Fruit fly (Drosophila melanogaster) whole organism, adult: ENCODE data around the gene CG14395.

Source experiments
- CG11617 ChIP-seq: fragments of 200-800 bp; sonication (Bioruptor generic); optimal IDR thresholded peaks from 2 replicates; lab custom pipeline; 2017; ENCODE audit warnings: mild to moderate bottlenecking, missing biosample characterization, missing genetic modification reagents, missing genetic modification characterization
- CG12768 ChIP-seq: fragments of 200-800 bp; sonication (Bioruptor generic); optimal IDR thresholded peaks from 2 replicates; lab custom pipeline; 2017; ENCODE audit warnings: missing biosample characterization, missing genetic modification characterization, mild to moderate bottlenecking, moderate library complexity, missing genetic modification reagents
- CG14711 ChIP-seq: fragments of 200-800 bp; sonication (Bioruptor generic); optimal IDR thresholded peaks from 2 replicates; lab custom pipeline; 2018; ENCODE audit warnings: missing biosample characterization, mild to moderate bottlenecking, missing genetic modification characterization, moderate library complexity
- CG1620 ChIP-seq: fragments of 200-800 bp; sonication (Bioruptor generic); optimal IDR thresholded peaks from 2 replicates; lab custom pipeline; 2016; ENCODE audit warnings: missing biosample characterization, missing genetic modification characterization
- CG33017 ChIP-seq: fragments of 200-800 bp; sonication (Bioruptor generic); optimal IDR thresholded peaks from 2 replicates; lab custom pipeline; 2018; ENCODE audit warnings: missing biosample characterization, mild to moderate bottlenecking, missing genetic modification characterization, moderate library complexity
- CG5204 ChIP-seq: fragments of 200-800 bp; sonication (Bioruptor generic); optimal IDR thresholded peaks from 2 replicates; lab custom pipeline; 2016; ENCODE audit warnings: missing biosample characterization, missing genetic modification characterization
- CG7045 ChIP-seq: fragments of 200-800 bp; sonication (Bioruptor generic); optimal IDR thresholded peaks from 2 replicates; lab custom pipeline; 2017; ENCODE audit warnings: missing biosample characterization, mild to moderate bottlenecking, missing genetic modification characterization
- CG7101 ChIP-seq: fragments of 200-800 bp; sonication (Bioruptor generic); optimal IDR thresholded peaks from 2 replicates; lab custom pipeline; 2018; ENCODE audit warnings: missing biosample characterization, mild to moderate bottlenecking, missing genetic modification characterization, moderate library complexity
- Clk ChIP-seq: fragments of 200-800 bp; sonication (Bioruptor generic); optimal IDR thresholded peaks from 2 replicates; lab custom pipeline; 2017; ENCODE audit warnings: missing biosample characterization, missing genetic modification characterization
- Crg-1 ChIP-seq: fragments of 200-800 bp; sonication (Bioruptor generic); optimal IDR thresholded peaks from 2 replicates; lab custom pipeline; 2016; ENCODE audit warnings: missing biosample characterization, missing genetic modification characterization
- Hr96 ChIP-seq: fragments of 200-800 bp; sonication (Bioruptor generic); optimal IDR thresholded peaks from 2 replicates; lab custom pipeline; 2016; ENCODE audit warnings: missing biosample characterization, missing genetic modification characterization
- Mnt ChIP-seq: fragments of 200-800 bp; sonication (Bioruptor generic); optimal IDR thresholded peaks from 2 replicates; lab custom pipeline; 2016; ENCODE audit warnings: missing biosample characterization, mild to moderate bottlenecking, missing genetic modification characterization
- bab1 ChIP-seq: fragments of 200-800 bp; sonication (Bioruptor generic); optimal IDR thresholded peaks from 3 replicates; lab custom pipeline; 2019; ENCODE audit warnings: missing biosample characterization, mild to moderate bottlenecking, missing genetic modification characterization, moderate library complexity
- cic ChIP-seq: fragments of 200-800 bp; sonication (Bioruptor generic); optimal IDR thresholded peaks from 2 replicates; lab custom pipeline; 2017; ENCODE audit warnings: missing biosample characterization, mild to moderate bottlenecking, missing genetic modification characterization, moderate library complexity
- cnc ChIP-seq, 2 experiments: fragments of >200 bp; optimal IDR thresholded peaks; 2 replicates each; lab custom pipeline; 2017
- kay ChIP-seq: fragments of 200-800 bp; sonication (Bioruptor generic); peaks from one replicate; lab custom pipeline; 2016; ENCODE audit warnings: missing biosample characterization, missing genetic modification characterization, borderline replicate concordance
- ovo ChIP-seq: fragments of 200-800 bp; sonication (Bioruptor generic); optimal IDR thresholded peaks from 2 replicates; lab custom pipeline; 2016; ENCODE audit warnings: missing biosample characterization, missing genetic modification characterization
- pad ChIP-seq: fragments of 200-800 bp; sonication (Bioruptor generic); optimal IDR thresholded peaks from 3 replicates; lab custom pipeline; 2017; ENCODE audit warnings: missing biosample characterization, missing genetic modification characterization, mild to moderate bottlenecking, moderate library complexity, missing genetic modification reagents
- tj ChIP-seq: fragments of 200-800 bp; sonication (Bioruptor generic); optimal IDR thresholded peaks from 3 replicates; lab custom pipeline; 2017; ENCODE audit warnings: missing biosample characterization, mild to moderate bottlenecking, missing genetic modification characterization, moderate library complexity
- toe ChIP-seq: fragments of 200-800 bp; sonication (Bioruptor generic); optimal IDR thresholded peaks from 2 replicates; lab custom pipeline; 2016; ENCODE audit warnings: missing biosample characterization, missing genetic modification characterization

CG14395 gene

dm6 chr3R:12662531-12662930 lies at the start of gene CG14395:
Gene CG14395, plus strand, starts transcription at chr3R:12662831.
- no peak for TF ChIP-seq ovo (GFP tag; lab: Kevin White, UChicago)

- TF ChIP-seq CG33017 (tag; lab: Kevin White, UChicago) (no peak), Mnt (no peak)
These were observed 47.1 kb upstream of the CG14395 start for dm6 chr3R:12615553-12615952.

DNA sequence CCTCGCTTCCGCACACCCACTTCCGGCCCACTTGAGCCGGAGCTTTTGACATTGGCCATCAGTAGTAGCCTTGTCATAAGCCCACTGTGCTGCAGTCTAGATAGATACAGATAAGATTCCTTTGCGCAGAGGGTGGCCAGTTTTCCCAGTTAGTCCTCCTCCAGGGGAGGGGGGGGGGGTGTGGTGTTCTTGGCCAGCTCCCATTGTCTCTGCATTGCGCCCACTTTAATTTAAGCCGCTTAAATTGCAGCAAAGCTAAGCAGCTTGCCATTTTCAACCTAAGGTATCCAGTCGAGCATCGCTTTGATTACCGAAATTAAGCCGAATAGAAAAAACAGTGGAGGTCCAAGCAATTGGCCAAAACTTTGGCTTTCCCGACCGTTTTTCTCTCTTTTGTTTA lies 39.9 kb upstream of the CG14395 start:
- TF ChIP-seq Mnt (no peak), toe (GFP tag; lab: Kevin White, UChicago) (no peak), cnc (optimal IDR thresholded peaks at IDR 0.05; lab: Kevin White, UChicago) (no peak), CG7045 (GFP tag; lab: Kevin White, UChicago) (no peak), ovo (GFP tag; lab: Kevin White, UChicago) (no peak), CG7101 (no peak), CG33017 (tag; lab: Kevin White, UChicago) (no peak), pad (GFP tag; lab: Kevin White, UChicago) (no peak), tj (no peak), CG1620 (GFP tag; lab: Kevin White, UChicago) (no peak), Crg-1 (GFP tag; lab: Kevin White, UChicago) (no peak), CG12768 (no peak), CG11617 (GFP tag; lab: Kevin White, UChicago) (no peak), Hr96 (GFP tag; lab: Kevin White, UChicago) (no peak)

DNA sequence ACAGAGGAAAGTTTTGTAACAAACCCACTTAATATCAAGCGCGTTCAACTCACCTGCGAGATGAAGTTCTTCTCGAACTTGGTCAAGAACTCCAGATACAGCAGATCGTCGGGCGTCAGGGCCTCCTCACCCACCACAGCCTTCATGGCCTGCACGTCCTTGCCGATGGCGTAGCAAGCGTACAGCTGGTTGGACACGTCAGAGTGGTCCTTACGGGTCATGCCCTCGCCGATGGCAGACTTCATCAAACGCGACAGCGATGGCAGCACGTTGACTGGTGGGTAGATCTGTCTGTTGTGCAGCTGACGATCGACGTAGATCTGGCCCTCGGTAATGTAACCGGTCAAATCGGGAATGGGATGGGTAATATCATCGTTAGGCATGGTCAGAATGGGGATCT lies 37.7 kb upstream of the CG14395 start:
- no peak for TF ChIP-seq CG7101
- no peak for TF ChIP-seq Crg-1 (GFP tag; lab: Kevin White, UChicago)
- TF ChIP-seq Clk (GFP tag; lab: Kevin White, UChicago), result no peak
- no peak for TF ChIP-seq CG5204
- TF ChIP-seq bab1, result no peak
- no peak for TF ChIP-seq Mnt
- TF ChIP-seq CG12768, result no peak
- no peak for TF ChIP-seq toe (GFP tag; lab: Kevin White, UChicago)
- TF ChIP-seq cnc (optimal IDR thresholded peaks at IDR 0.05; lab: Kevin White, UChicago), result no peak
- no peak for TF ChIP-seq Hr96 (GFP tag; lab: Kevin White, UChicago)
- no peak for TF ChIP-seq CG14711 (tag; lab: Kevin White, UChicago)
- TF ChIP-seq ovo (GFP tag; lab: Kevin White, UChicago), result no peak
- no peak for TF ChIP-seq cic (GFP tag; lab: Kevin White, UChicago)
- no peak for TF ChIP-seq CG33017 (tag; lab: Kevin White, UChicago)
- TF ChIP-seq CG7045 (GFP tag; lab: Kevin White, UChicago), result no peak
- TF ChIP-seq kay (GFP tag; lab: Kevin White, UChicago), result no peak
- TF ChIP-seq CG11617 (GFP tag; lab: Kevin White, UChicago), result no peak

dm6 chr3R:12626674-12627382 lies 35.8 kb upstream of the CG14395 start:
- TF ChIP-seq Hr96 (GFP tag; lab: Kevin White, UChicago) (peak; percentile 2), kay (GFP tag; lab: Kevin White, UChicago) (no peak), Clk (GFP tag; lab: Kevin White, UChicago) (no peak), cnc (optimal IDR thresholded peaks at IDR 0.05; lab: Kevin White, UChicago) (no peak), CG14711 (tag; lab: Kevin White, UChicago) (no peak), Crg-1 (GFP tag; lab: Kevin White, UChicago) (no peak), CG12768 (peak; percentile 3), pad (GFP tag; lab: Kevin White, UChicago) (no peak), CG33017 (tag; lab: Kevin White, UChicago) (no peak), Mnt (peak; percentile 54), CG1620 (GFP tag; lab: Kevin White, UChicago) (no peak), toe (GFP tag; lab: Kevin White, UChicago) (peak; percentile 32), cic (GFP tag; lab: Kevin White, UChicago) (peak; percentile 19)

DNA sequence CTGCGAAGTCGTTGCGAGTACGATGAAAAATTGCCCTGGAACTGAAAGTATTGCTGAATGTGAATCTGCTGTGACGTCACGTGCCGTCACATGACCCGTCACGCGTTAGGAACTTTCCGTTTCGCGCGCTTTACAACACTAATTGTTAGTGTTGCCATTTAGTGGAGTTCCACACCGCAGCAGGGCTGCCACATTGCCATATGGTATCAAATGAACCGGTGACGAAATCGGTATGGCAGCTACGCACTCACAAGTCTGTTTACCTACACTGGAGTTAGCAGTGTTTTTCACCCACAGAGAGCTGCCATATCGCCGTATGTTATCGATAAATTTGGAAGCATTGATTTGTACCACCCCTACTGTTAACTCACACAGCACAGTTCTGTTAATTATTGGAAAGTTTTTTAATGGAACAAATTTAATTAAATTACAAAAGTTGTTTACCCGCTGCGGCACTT lies 34.9 kb upstream of the CG14395 start, which contains the start of the genes Vha55 and Snx3:
TSS of gene Vha55 (minus strand) at position 139 of the 458 bp plus-strand sequence.
TSS of gene Snx3 (plus strand) at position 341 of the 458 bp plus-strand sequence.
- TF ChIP-seq bab1 (peak; percentile 81), ovo (GFP tag; lab: Kevin White, UChicago) (peak; percentile 91), toe (GFP tag; lab: Kevin White, UChicago) (peak; percentile 81), CG12768 (peak; percentile 61), CG11617 (GFP tag; lab: Kevin White, UChicago) (no peak), kay (GFP tag; lab: Kevin White, UChicago) (no peak), CG7045 (GFP tag; lab: Kevin White, UChicago) (peak; percentile 53), cic (GFP tag; lab: Kevin White, UChicago) (peak; percentile 89), Hr96 (GFP tag; lab: Kevin White, UChicago) (peak; percentile 82), CG14711 (tag; lab: Kevin White, UChicago) (peak; percentile 63), CG5204 (no peak), pad (GFP tag; lab: Kevin White, UChicago) (peak; percentile 85), CG7101 (peak; percentile 79), CG33017 (tag; lab: Kevin White, UChicago) (peak; percentile 66), cnc (optimal IDR thresholded peaks at IDR 0.05; lab: Kevin White, UChicago) (no peak), tj (peak; percentile 3), Crg-1 (GFP tag; lab: Kevin White, UChicago) (peak; percentile 90), CG1620 (GFP tag; lab: Kevin White, UChicago) (peak; percentile 95), Clk (GFP tag; lab: Kevin White, UChicago) (peak; percentile 83), Mnt (peak; percentile 92)
